Worm (Caenorhabditis elegans) whole organism, L1 larva: ENCODE data around the gene fbxb-111.
A peak's percentile ranks its signal among the peaks of the same experiment; 100 is the strongest.

Experiments used
- C04F5.9 ChIP-seq: sonication (generic microtip); optimal IDR thresholded peaks from 2 replicates; lab custom pipeline; 2016; ENCODE audit warnings: missing genetic modification characterization, missing compliant biosample characterization
- C16A3.4 ChIP-seq: fragments of 150-350 bp; optimal IDR thresholded peaks from 2 replicates; lab custom pipeline; 2014; ENCODE audit warnings: missing biosample characterization, missing genetic modification characterization
- C34B4.2 ChIP-seq: sonication (generic microtip); optimal IDR thresholded peaks from 2 replicates; lab custom pipeline; 2017; ENCODE audit warnings: mild to moderate bottlenecking, missing genetic modification characterization, missing compliant biosample characterization
- aha-1 ChIP-seq: fragments of 150-350 bp; optimal IDR thresholded peaks from 2 replicates; lab custom pipeline; 2014; ENCODE audit warnings: missing biosample characterization, missing genetic modification characterization
- alr-1 ChIP-seq: fragments of 200-800 bp; sonication (Bioruptor generic); optimal IDR thresholded peaks from 2 replicates; lab custom pipeline; 2018; ENCODE audit warnings: borderline replicate concordance, mild to moderate bottlenecking, missing genetic modification characterization, missing compliant biosample characterization
- ama-1 ChIP-seq: fragments of 150-350 bp; optimal IDR thresholded peaks from 2 replicates; lab custom pipeline; 2014
- ceh-63 ChIP-seq: fragments of 200-800 bp; sonication (Bioruptor generic); optimal IDR thresholded peaks from 2 replicates; lab custom pipeline; 2018; ENCODE audit warnings: mild to moderate bottlenecking, missing genetic modification characterization, missing compliant biosample characterization
- ceh-82 ChIP-seq, 3 experiments: fragments of 150-350 bp in 1 of 3; sonication (generic microtip) in 2 of 3; optimal IDR thresholded peaks; 2 replicates each; lab custom pipeline; 2014 to 2017; ENCODE audit warnings: missing biosample characterization in 3 of 3, missing genetic modification characterization in 3 of 3
- dpl-1 ChIP-seq, 3 experiments: fragments of 150-350 bp in 2 of 3; sonication (generic microtip) in 1 of 3; optimal IDR thresholded peaks; 2 replicates each; lab custom pipeline; 2014 to 2017; ENCODE audit warnings: missing biosample characterization in 3 of 3, missing genetic modification characterization in 3 of 3, missing genetic modification reagents in 3 of 3
- dsc-1 ChIP-seq: sonication (generic microtip); optimal IDR thresholded peaks from 2 replicates; lab custom pipeline; 2016; ENCODE audit warnings: mild to moderate bottlenecking, missing genetic modification characterization, missing compliant biosample characterization
- efl-1 ChIP-seq, 4 experiments: fragments of 150-350 bp; optimal IDR thresholded peaks in 3 of 4; peaks in 1 of 4; 1 replicate in 1 of 4; 2 replicates in 3 of 4; lab custom pipeline; 2014; ENCODE audit warnings: missing biosample characterization in 2 of 4, missing genetic modification characterization in 2 of 4, missing genetic modification reagents in 2 of 4
- egl-27 ChIP-seq, 2 experiments: fragments of 150-350 bp in 1 of 2; sonication (generic microtip); optimal IDR thresholded peaks; 3 replicates each; lab custom pipeline; 2017 to 2018; ENCODE audit warnings: missing biosample characterization in 2 of 2, missing genetic modification characterization in 2 of 2, missing genetic modification reagents in 2 of 2
- ets-5 ChIP-seq: fragments of 200-800 bp; sonication (Bioruptor generic); IDR thresholded peaks from 2 replicates; pipeline ENCODE4 v1.3.6; 2022; ENCODE audit warnings: missing genetic modification characterization, missing compliant biosample characterization
- fkh-10 ChIP-seq: sonication (generic microtip); optimal IDR thresholded peaks from 2 replicates; lab custom pipeline; 2017; ENCODE audit warnings: missing biosample characterization, missing genetic modification reagents, missing genetic modification characterization
- fkh-8 ChIP-seq: sonication (generic microtip); optimal IDR thresholded peaks from 2 replicates; lab custom pipeline; 2016; ENCODE audit warnings: mild to moderate bottlenecking, missing genetic modification characterization, missing compliant biosample characterization
- hpl-2 ChIP-seq: fragments of 150-350 bp; optimal IDR thresholded peaks from 2 replicates; lab custom pipeline; 2014; ENCODE audit warnings: missing biosample characterization, missing genetic modification reagents, missing genetic modification characterization
- isw-1 ChIP-seq: fragments of 200-800 bp; sonication (Bioruptor generic); IDR thresholded peaks from 2 replicates; pipeline ENCODE4 v1.3.6; 2022; ENCODE audit warnings: missing genetic modification characterization, missing compliant biosample characterization
- lin-13 ChIP-seq: fragments of 150-350 bp; optimal IDR thresholded peaks from 2 replicates; lab custom pipeline; 2014; ENCODE audit warnings: missing biosample characterization, missing genetic modification reagents, missing genetic modification characterization
- lin-14 ChIP-seq: fragments of 200-800 bp; sonication (Bioruptor generic); optimal IDR thresholded peaks from 2 replicates; lab custom pipeline; 2018; ENCODE audit warnings: mild to moderate bottlenecking, missing genetic modification characterization, moderate library complexity, missing compliant biosample characterization
- lin-15B ChIP-seq: fragments of 150-350 bp; sonication (generic microtip); optimal IDR thresholded peaks from 3 replicates; lab custom pipeline; 2014; ENCODE audit warnings: missing biosample characterization, missing genetic modification characterization
- lin-35 ChIP-seq, 2 experiments: fragments of 150-350 bp; optimal IDR thresholded peaks; 2 replicates each; lab custom pipeline; 2014; ENCODE audit warnings: missing biosample characterization in 2 of 2, missing genetic modification characterization in 2 of 2, missing genetic modification reagents in 2 of 2
- lsy-2 ChIP-seq, 2 experiments: fragments of 150-350 bp; optimal IDR thresholded peaks; 2 replicates each; lab custom pipeline; 2014; ENCODE audit warnings: missing biosample characterization in 2 of 2, missing genetic modification characterization in 2 of 2
- mep-1 ChIP-seq: fragments of 150-350 bp; optimal IDR thresholded peaks from 2 replicates; lab custom pipeline; 2014; ENCODE audit warnings: missing biosample characterization, missing genetic modification characterization
- nhr-19 ChIP-seq: fragments of 200-800 bp; sonication (Bioruptor generic); conservative IDR thresholded peaks from 2 replicates; pipeline ENCODE4 v1.3.6; 2022; ENCODE audit warnings: missing genetic modification characterization, missing compliant biosample characterization
- nhr-20 ChIP-seq: sonication (generic microtip); optimal IDR thresholded peaks from 2 replicates; lab custom pipeline; 2016; ENCODE audit warnings: mild to moderate bottlenecking, missing genetic modification characterization, missing compliant biosample characterization
- nhr-47 ChIP-seq: sonication (generic microtip); optimal IDR thresholded peaks from 2 replicates; lab custom pipeline; 2016; ENCODE audit warnings: mild to moderate bottlenecking, missing genetic modification characterization, moderate library complexity, missing compliant biosample characterization
- nhr-71 ChIP-seq: sonication (generic microtip); optimal IDR thresholded peaks from 2 replicates; lab custom pipeline; 2016; ENCODE audit warnings: mild to moderate bottlenecking, missing genetic modification characterization, moderate library complexity, missing compliant biosample characterization
- nhr-77 ChIP-seq: fragments of 150-350 bp; optimal IDR thresholded peaks from 2 replicates; lab custom pipeline; 2014; ENCODE audit warnings: missing biosample characterization, missing genetic modification characterization
- nhr-85 ChIP-seq: sonication (generic microtip); peaks from one replicate; lab custom pipeline; 2016; ENCODE audit warnings: missing genetic modification characterization, inconsistent platforms, missing compliant biosample characterization
- nhr-90 ChIP-seq: sonication (generic microtip); optimal IDR thresholded peaks from 2 replicates; lab custom pipeline; 2016; ENCODE audit warnings: mild to moderate bottlenecking, missing genetic modification characterization, missing compliant biosample characterization; ENCODE audit not compliant: poor library complexity
- pax-3 ChIP-seq: fragments of 200-800 bp; sonication (Bioruptor generic); optimal IDR thresholded peaks from 2 replicates; lab custom pipeline; 2018; ENCODE audit warnings: mild to moderate bottlenecking, missing genetic modification characterization, moderate library complexity, missing compliant biosample characterization
- rnt-1 ChIP-seq: sonication (generic microtip); optimal IDR thresholded peaks from 2 replicates; lab custom pipeline; 2016; ENCODE audit warnings: mild to moderate bottlenecking, missing genetic modification characterization, moderate library complexity, missing compliant biosample characterization
- snu-23 ChIP-seq: sonication (generic microtip); optimal IDR thresholded peaks from 2 replicates; lab custom pipeline; 2016; ENCODE audit warnings: missing genetic modification characterization, missing compliant biosample characterization
- sptf-1 ChIP-seq: fragments of 150-350 bp; optimal IDR thresholded peaks from 2 replicates; lab custom pipeline; 2014; ENCODE audit warnings: missing biosample characterization, missing genetic modification characterization
- swsn-7 ChIP-seq: sonication (generic microtip); optimal IDR thresholded peaks from 2 replicates; lab custom pipeline; 2016; ENCODE audit warnings: missing genetic modification characterization, missing compliant biosample characterization
- tbx-2 ChIP-seq: sonication (generic microtip); optimal IDR thresholded peaks from 2 replicates; lab custom pipeline; 2016; ENCODE audit warnings: missing genetic modification characterization, missing compliant biosample characterization
- xbp-1 ChIP-seq: sonication (generic microtip); optimal IDR thresholded peaks from 2 replicates; lab custom pipeline; 2016; ENCODE audit warnings: missing genetic modification characterization, missing compliant biosample characterization
- zag-1 ChIP-seq: fragments of 150-350 bp; optimal IDR thresholded peaks from 2 replicates; lab custom pipeline; 2014; ENCODE audit warnings: missing biosample characterization, missing genetic modification characterization

The fbxb-111 gene

DNA sequence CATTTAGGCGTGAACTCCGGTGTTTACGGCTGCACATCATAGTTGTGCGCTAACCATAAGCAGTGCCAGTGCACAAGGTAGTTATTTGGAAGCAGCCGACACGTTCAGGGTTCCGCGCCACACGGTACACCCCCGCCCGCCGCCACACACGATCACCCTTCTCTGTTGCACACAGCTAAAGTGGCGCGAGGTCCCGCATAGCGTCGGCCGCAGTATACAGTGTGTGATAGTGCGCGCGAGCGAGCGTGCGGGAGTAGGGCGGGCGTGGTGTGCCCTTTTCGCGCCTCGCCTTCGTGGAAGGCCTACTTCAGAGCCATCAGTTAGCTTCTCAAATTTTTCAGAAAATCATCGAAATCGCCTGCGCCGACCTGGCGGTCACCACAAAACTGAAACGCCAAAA is 37.9 kb downstream of the fbxb-111 start:
- TF ChIP-seq fkh-10 (GFP tag; lab: Kevin White, UChicago) (no peak), efl-1 (optimal IDR thresholded peaks at IDR 0.05; lab: Kevin White, UChicago) (no peak), efl-1 (GFP tag; optimal IDR thresholded peaks at IDR 0.05 in 1 of 2; lab: Kevin White, UChicago) (peak in 1 of 2 experiments; percentile 68), mep-1 (tag; lab: Kevin White, UChicago) (no peak), ama-1 (no peak)

DNA sequence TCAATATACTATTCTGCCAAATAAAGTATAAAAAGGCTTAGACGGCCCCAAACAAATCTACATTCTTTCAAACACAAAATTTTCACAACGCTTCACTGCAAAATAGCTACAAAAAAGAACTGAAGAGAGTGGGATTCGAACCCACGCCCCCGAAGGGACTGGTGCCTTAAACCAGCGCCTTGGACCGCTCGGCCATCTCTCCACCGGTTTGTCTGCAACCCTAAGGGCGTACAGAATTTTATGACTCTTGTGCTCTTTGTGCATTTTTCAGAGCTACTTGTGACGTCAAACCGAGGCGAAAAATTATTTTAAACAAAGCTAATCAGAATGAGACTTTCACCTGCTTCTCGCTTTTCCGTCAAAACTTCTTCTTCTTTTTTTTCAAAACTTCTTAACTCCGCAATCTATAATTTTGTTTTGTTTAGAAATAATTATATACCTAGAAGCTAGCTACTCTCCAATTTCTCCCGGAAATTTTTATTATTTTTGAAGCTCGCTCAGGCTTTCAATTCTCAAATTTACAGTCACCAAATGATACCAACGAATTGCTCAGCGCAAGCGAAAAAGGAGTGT is 38.6 kb downstream of the fbxb-111 start, which contains the start of gene T05A8.8:
Gene T05A8.8 (plus strand): TSS at position 523 of the 573 bp plus-strand sequence.
- no peak for TF ChIP-seq efl-1 (optimal IDR thresholded peaks at IDR 0.05; lab: Kevin White, UChicago)
- peak in 1 of 2 experiments; percentile 60 for TF ChIP-seq efl-1 (GFP tag; optimal IDR thresholded peaks at IDR 0.05 in 1 of 2; lab: Kevin White, UChicago)
- TF ChIP-seq nhr-85 (tag; lab: Kevin White, UChicago): no peak

DNA sequence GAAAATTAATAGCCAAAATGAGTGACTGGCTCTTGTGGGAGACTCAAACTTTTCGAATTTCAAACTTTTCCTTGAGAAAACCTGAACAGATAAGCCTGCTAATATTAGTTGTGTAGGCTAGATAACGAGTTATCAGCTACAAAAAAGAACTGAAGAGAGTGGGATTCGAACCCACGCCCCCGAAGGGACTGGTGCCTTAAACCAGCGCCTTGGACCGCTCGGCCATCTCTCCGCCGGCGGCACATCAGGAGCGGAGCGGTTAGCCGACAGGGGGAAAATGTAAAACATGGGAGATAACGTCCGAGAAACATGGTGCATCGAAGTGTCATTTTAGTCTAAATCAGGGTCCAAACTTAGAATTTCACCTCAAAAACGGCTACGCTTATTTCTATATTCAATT is 39.2 kb downstream of the fbxb-111 start:
- no peak for TF ChIP-seq C34B4.2 (tag; lab: Kevin White, UChicago)
- no peak for TF ChIP-seq pax-3 (tag; lab: Kevin White, UChicago)
- TF ChIP-seq mep-1 (tag; lab: Kevin White, UChicago): no peak
- no peak for TF ChIP-seq nhr-77 (tag; lab: Kevin White, UChicago)
- TF ChIP-seq nhr-90 (tag; lab: Kevin White, UChicago): no peak
- no peak for TF ChIP-seq sptf-1
- TF ChIP-seq efl-1 (optimal IDR thresholded peaks at IDR 0.05; lab: Kevin White, UChicago): no peak
- peak in 1 of 2 experiments; percentile 24 for TF ChIP-seq efl-1 (GFP tag; optimal IDR thresholded peaks at IDR 0.05 in 1 of 2; lab: Kevin White, UChicago)
- no peak for TF ChIP-seq fkh-8 (tag; lab: Kevin White, UChicago)
- peak; percentile 0 for TF ChIP-seq rnt-1
- TF ChIP-seq C16A3.4 (tag; lab: Kevin White, UChicago): no peak
- TF ChIP-seq alr-1 (tag; lab: Kevin White, UChicago): no peak
- TF ChIP-seq ets-5 (GFP tag; lab: Robert Waterston, UW): no peak
- TF ChIP-seq, all 84 proteins: peak for 2

DNA sequence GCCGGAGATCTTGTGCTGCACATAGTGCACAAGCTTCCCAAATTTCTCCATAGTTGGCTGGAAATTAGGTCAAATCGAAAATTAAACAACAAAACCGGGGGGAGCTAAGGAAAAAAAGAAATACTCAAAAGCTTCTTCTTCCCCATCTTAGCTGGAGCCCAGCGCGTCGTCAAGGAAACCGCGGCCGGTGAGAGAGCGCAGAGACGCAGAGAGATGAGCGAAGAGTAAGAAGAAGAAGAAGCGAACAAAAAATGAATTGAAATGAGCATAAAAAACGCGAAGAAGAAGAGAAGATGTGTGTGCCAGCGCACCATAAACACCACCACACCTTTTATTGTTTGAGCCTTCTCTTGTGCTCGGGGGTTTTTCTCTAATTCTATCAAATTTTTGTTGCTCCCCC is 39.6 kb downstream of the fbxb-111 start, which contains the start of gene wdr-31:
Gene wdr-31 (minus strand): TSS at position 101 of the 400 bp plus-strand sequence.
- TF ChIP-seq lin-15B (tag; lab: Kevin White, UChicago) (no peak), lin-13 (GFP tag; lab: Kevin White, UChicago) (no peak), egl-27 (tag; optimal IDR thresholded peaks at IDR 0.05; lab: Kevin White, UChicago) (no peak), dsc-1 (tag; lab: Kevin White, UChicago) (no peak), fkh-8 (tag; lab: Kevin White, UChicago) (peak; percentile 39), isw-1 (no peak), lsy-2 (tag; optimal IDR thresholded peaks at IDR 0.05; lab: Kevin White, UChicago) (no peak)

DNA sequence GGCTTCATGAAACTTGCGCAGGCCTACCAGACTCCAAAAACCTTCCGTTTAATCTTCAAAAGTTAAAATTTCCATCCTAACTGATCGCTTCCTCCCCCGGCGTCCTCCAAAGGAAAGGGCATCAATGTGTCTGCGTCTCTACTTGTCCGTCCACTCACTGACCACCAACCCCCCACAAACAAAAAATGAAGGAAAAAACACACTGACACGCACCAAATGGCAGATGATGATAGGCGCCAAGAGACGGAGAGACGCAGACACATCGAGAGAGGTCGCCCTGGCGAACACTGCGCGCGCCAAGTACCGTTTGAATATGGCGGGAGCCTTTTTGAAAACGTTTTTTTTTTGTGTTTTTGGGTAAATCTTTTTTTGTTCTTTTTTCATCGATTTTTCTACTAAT is 40.1 kb downstream of the fbxb-111 start:
- TF ChIP-seq nhr-47 (tag; lab: Kevin White, UChicago): peak; percentile 19
- TF ChIP-seq ceh-82 (tag; optimal IDR thresholded peaks at IDR 0.05; lab: Kevin White, UChicago): peak in 1 of 3 experiments; percentile 61
- no peak for TF ChIP-seq C04F5.9 (tag; lab: Kevin White, UChicago)
- no peak for TF ChIP-seq xbp-1
- peak; percentile 88 for TF ChIP-seq lin-14 (GFP tag; lab: Kevin White, UChicago)
- peak; percentile 7 for TF ChIP-seq swsn-7 (tag; lab: Kevin White, UChicago)
- TF ChIP-seq lin-35 (GFP tag; optimal IDR thresholded peaks at IDR 0.05; lab: Kevin White, UChicago): peak in 1 of 2 experiments; percentile 4
- peak in 2 of 3 experiments; percentile 12 to 21 for TF ChIP-seq dpl-1 (GFP tag; optimal IDR thresholded peaks at IDR 0.05; lab: Kevin White, UChicago)
- peak; percentile 40 to 44 for TF ChIP-seq efl-1 (optimal IDR thresholded peaks at IDR 0.05; lab: Kevin White, UChicago)
- peak; percentile 0 to 93 for TF ChIP-seq efl-1 (GFP tag; optimal IDR thresholded peaks at IDR 0.05 in 1 of 2; lab: Kevin White, UChicago)
- TF ChIP-seq nhr-90 (tag; lab: Kevin White, UChicago): no peak
- TF ChIP-seq nhr-20 (tag; lab: Kevin White, UChicago): no peak
- peak; percentile 5 for TF ChIP-seq fkh-8 (tag; lab: Kevin White, UChicago)
- TF ChIP-seq nhr-85 (tag; lab: Kevin White, UChicago): peak; percentile 53
- TF ChIP-seq lsy-2 (tag; optimal IDR thresholded peaks at IDR 0.05; lab: Kevin White, UChicago): peak in 1 of 2 experiments; percentile 38
- TF ChIP-seq snu-23 (GFP tag; lab: Kevin White, UChicago): peak; percentile 33
- TF ChIP-seq nhr-77 (tag; lab: Kevin White, UChicago): no peak
- TF ChIP-seq nhr-71 (tag; lab: Kevin White, UChicago): peak; percentile 44
- no peak for TF ChIP-seq tbx-2
- no peak for TF ChIP-seq zag-1 (tag; lab: Kevin White, UChicago)
- no peak for TF ChIP-seq aha-1 (tag; lab: Kevin White, UChicago)
- peak; percentile 22 for TF ChIP-seq mep-1 (tag; lab: Kevin White, UChicago)
- no peak for TF ChIP-seq nhr-19 (GFP tag; lab: Robert Waterston, UW)
- TF ChIP-seq hpl-2 (GFP tag; lab: Kevin White, UChicago): no peak
- no peak for TF ChIP-seq ceh-63 (GFP tag; lab: Kevin White, UChicago)
- peak; percentile 51 for TF ChIP-seq rnt-1
